Fruit fly (Drosophila melanogaster) S2 (cell line): Measurements from ENCODE around the gene lin-28.

Experiments
- CG8478 ChIP-seq: fragments of >200 bp; optimal IDR thresholded peaks from 2 replicates; lab custom pipeline; 2018
- CTCF ChIP-seq, 2 experiments: fragments of >200 bp; optimal IDR thresholded peaks; 2 replicates each; lab custom pipeline; 2018

dm6 chr3L:5638542-5639045 is 15.9 kb upstream of the lin-28 start:
- TF ChIP-seq CTCF (optimal IDR thresholded peaks at IDR 0.05; lab: Kevin White, UChicago) (no peak), CG8478 (lab: Kevin White, UChicago) (no peak)
